Fruit fly (Drosophila melanogaster) whole organism, prepupa: ENCODE results near the gene CG12438.

Source experiments
- Blimp-1 ChIP-seq: fragments of 200-800 bp; sonication (Bioruptor generic); optimal IDR thresholded peaks from 3 replicates; lab custom pipeline; 2017; ENCODE audit warnings: missing biosample characterization, missing genetic modification characterization, mild to moderate bottlenecking, moderate library complexity, missing genetic modification reagents
- CG10669 ChIP-seq: fragments of 200-800 bp; sonication (Bioruptor generic); optimal IDR thresholded peaks from 3 replicates; lab custom pipeline; 2018; ENCODE audit warnings: missing biosample characterization, mild to moderate bottlenecking, missing genetic modification characterization, moderate library complexity
- CG11294 ChIP-seq: fragments of 200-800 bp; sonication (Bioruptor generic); IDR thresholded peaks from 2 replicates; pipeline ENCODE4 v1.3.6; 2022; ENCODE audit warnings: missing biosample characterization, missing genetic modification characterization
- CG11762 ChIP-seq: fragments of 200-800 bp; sonication (Bioruptor generic); optimal IDR thresholded peaks from 3 replicates; lab custom pipeline; 2016; ENCODE audit warnings: missing biosample characterization, missing genetic modification characterization; ENCODE audit not compliant: insufficient read depth
- CG16779 ChIP-seq: fragments of 200-800 bp; sonication (Bioruptor generic); optimal IDR thresholded peaks from 3 replicates; lab custom pipeline; 2017; ENCODE audit warnings: missing biosample characterization, mild to moderate bottlenecking, missing genetic modification characterization
- CG31627 ChIP-seq: fragments of 200-800 bp; sonication (Bioruptor generic); optimal IDR thresholded peaks from 3 replicates; lab custom pipeline; 2016; ENCODE audit warnings: missing biosample characterization, missing genetic modification characterization
- CG34406 ChIP-seq: fragments of 200-800 bp; sonication (Bioruptor generic); optimal IDR thresholded peaks from 3 replicates; lab custom pipeline; 2016; ENCODE audit warnings: missing biosample characterization, missing genetic modification characterization
- CG3919 ChIP-seq: fragments of 200-800 bp; sonication (Bioruptor generic); optimal IDR thresholded peaks from 3 replicates; lab custom pipeline; 2016; ENCODE audit warnings: missing biosample characterization, missing genetic modification characterization
- CG4318 ChIP-seq: fragments of 200-800 bp; sonication (Bioruptor generic); optimal IDR thresholded peaks from 3 replicates; lab custom pipeline; 2017; ENCODE audit warnings: missing biosample characterization, mild to moderate bottlenecking, missing genetic modification characterization
- CG6163 ChIP-seq: fragments of 200-800 bp; sonication (Bioruptor generic); IDR thresholded peaks from 3 replicates; pipeline ENCODE4 v1.3.6; 2022; ENCODE audit warnings: missing biosample characterization, missing genetic modification characterization
- CG6276 ChIP-seq: fragments of 200-800 bp; sonication (Bioruptor generic); optimal IDR thresholded peaks from 2 replicates; lab custom pipeline; 2017; ENCODE audit warnings: missing biosample characterization, mild to moderate bottlenecking, missing genetic modification characterization
- CG6808 ChIP-seq: fragments of 200-800 bp; sonication (Bioruptor generic); optimal IDR thresholded peaks from 3 replicates; lab custom pipeline; 2017; ENCODE audit warnings: missing biosample characterization, missing genetic modification characterization, mild to moderate bottlenecking, moderate library complexity, missing genetic modification reagents
- CG8319 ChIP-seq: fragments of 200-800 bp; sonication (Bioruptor generic); optimal IDR thresholded peaks from 3 replicates; lab custom pipeline; 2016; ENCODE audit warnings: missing biosample characterization, missing genetic modification characterization
- CG8632 ChIP-seq: fragments of 200-800 bp; sonication (Bioruptor generic); optimal IDR thresholded peaks from 3 replicates; lab custom pipeline; 2016; ENCODE audit warnings: missing biosample characterization, missing genetic modification characterization
- Eip75B ChIP-seq: fragments of 200-800 bp; sonication (Bioruptor generic); optimal IDR thresholded peaks from 3 replicates; lab custom pipeline; 2016; ENCODE audit warnings: missing biosample characterization, missing genetic modification characterization
- Eip78C ChIP-seq: fragments of 200-800 bp; sonication (Bioruptor generic); peaks from one replicate; lab custom pipeline; 2016; ENCODE audit warnings: missing biosample characterization, missing genetic modification characterization
- Eip93F ChIP-seq: fragments of 200-800 bp; sonication (Bioruptor generic); optimal IDR thresholded peaks from 2 replicates; lab custom pipeline; 2016; ENCODE audit warnings: missing biosample characterization, mild to moderate bottlenecking, missing genetic modification characterization
- Ets21C ChIP-seq: fragments of 200-800 bp; sonication (Bioruptor generic); optimal IDR thresholded peaks from 3 replicates; lab custom pipeline; 2016; ENCODE audit warnings: missing biosample characterization, missing genetic modification characterization
- Ets96B ChIP-seq: fragments of 200-800 bp; optimal IDR thresholded peaks from 2 replicates; lab custom pipeline; 2019; ENCODE audit warnings: missing biosample characterization, mild to moderate bottlenecking, missing genetic modification characterization, moderate library complexity
- Gug ChIP-seq: fragments of 200-800 bp; sonication (Bioruptor generic); IDR thresholded peaks from 2 replicates; pipeline ENCODE4 v1.3.6; 2022; ENCODE audit warnings: missing biosample characterization, missing genetic modification characterization
- Hr38 ChIP-seq: sonication (Bioruptor generic); optimal IDR thresholded peaks from 2 replicates; lab custom pipeline; 2016; ENCODE audit warnings: missing biosample characterization, missing genetic modification characterization
- Hr4 ChIP-seq: fragments of 200-800 bp; sonication (Bioruptor generic); optimal IDR thresholded peaks from 3 replicates; lab custom pipeline; 2016; ENCODE audit warnings: missing biosample characterization, missing genetic modification characterization
- Lpt ChIP-seq: fragments of 200-800 bp; sonication (Bioruptor generic); optimal IDR thresholded peaks from 3 replicates; lab custom pipeline; 2016; ENCODE audit warnings: missing biosample characterization, missing genetic modification characterization
- OdsH ChIP-seq: fragments of 200-800 bp; sonication (Bioruptor generic); optimal IDR thresholded peaks from 3 replicates; lab custom pipeline; 2016; ENCODE audit warnings: missing biosample characterization, missing genetic modification characterization
- Sox14 ChIP-seq: fragments of 200-800 bp; sonication (Bioruptor generic); optimal IDR thresholded peaks from 3 replicates; lab custom pipeline; 2016; ENCODE audit warnings: missing biosample characterization, missing genetic modification characterization
- achi ChIP-seq: fragments of 200-800 bp; sonication (Bioruptor generic); optimal IDR thresholded peaks from 3 replicates; lab custom pipeline; 2016; ENCODE audit warnings: missing biosample characterization, missing genetic modification characterization
- acj6 ChIP-seq: fragments of 200-800 bp; sonication (Bioruptor generic); optimal IDR thresholded peaks from 3 replicates; lab custom pipeline; 2016; ENCODE audit warnings: missing biosample characterization, missing genetic modification characterization
- dsx ChIP-seq: fragments of 200-800 bp; optimal IDR thresholded peaks from 3 replicates; lab custom pipeline; 2019; ENCODE audit warnings: missing biosample characterization, mild to moderate bottlenecking, missing genetic modification characterization, moderate library complexity; ENCODE audit not compliant: poor library complexity, severe bottlenecking
- fkh ChIP-seq: fragments of 200-800 bp; sonication (Bioruptor generic); optimal IDR thresholded peaks from 3 replicates; lab custom pipeline; 2017; ENCODE audit warnings: missing biosample characterization, mild to moderate bottlenecking, missing genetic modification characterization, moderate library complexity
- lz ChIP-seq: fragments of 200-800 bp; sonication (Bioruptor generic); optimal IDR thresholded peaks from 3 replicates; lab custom pipeline; 2016; ENCODE audit warnings: missing biosample characterization, missing genetic modification characterization
- pdm3 ChIP-seq: fragments of 200-800 bp; sonication (Bioruptor generic); optimal IDR thresholded peaks from 3 replicates; lab custom pipeline; 2016; ENCODE audit warnings: missing biosample characterization, missing genetic modification characterization
- salr ChIP-seq, 2 experiments: fragments of 200-800 bp; sonication (Bioruptor generic); optimal IDR thresholded peaks; 3 replicates each; lab custom pipeline; 2016 to 2018; ENCODE audit warnings: missing biosample characterization in 2 of 2, missing genetic modification characterization in 2 of 2, mild to moderate bottlenecking in 1 of 2
- ss ChIP-seq, 2 experiments: fragments of 200-800 bp; sonication (Bioruptor generic); optimal IDR thresholded peaks; 2 replicates in 1 of 2; 3 replicates in 1 of 2; lab custom pipeline; 2017 to 2018; ENCODE audit warnings: mild to moderate bottlenecking in 2 of 2, missing biosample characterization in 2 of 2, missing genetic modification characterization in 2 of 2, moderate library complexity in 1 of 2
- svp ChIP-seq: fragments of 200-800 bp; sonication (Bioruptor generic); peaks from one replicate; lab custom pipeline; 2016; ENCODE audit warnings: missing biosample characterization, missing genetic modification characterization
- vri ChIP-seq: fragments of 200-800 bp; sonication (Bioruptor generic); optimal IDR thresholded peaks from 3 replicates; lab custom pipeline; 2016; ENCODE audit warnings: missing biosample characterization, mild to moderate bottlenecking, missing genetic modification characterization

CG12438 gene

dm6 chr2L:8752022-8752421 is at the start of gene CG12438, which contains the start of gene CG45307:
TSS of gene CG12438 (plus strand) at chr2L:8752285.
TSS of gene CG45307 (minus strand) at chr2L:8752122.
- TF ChIP-seq Gug (GFP tag; lab: Robert Waterston, UW), result no peak
- TF ChIP-seq CG31627 (GFP tag; lab: Kevin White, UChicago), result no peak
- TF ChIP-seq CG11294 (GFP tag; lab: Robert Waterston, UW), result no peak
- no peak for TF ChIP-seq Hr4 (GFP tag; lab: Kevin White, UChicago)
- no peak for TF ChIP-seq OdsH (GFP tag; lab: Kevin White, UChicago)
- TF ChIP-seq CG8319 (GFP tag; lab: Kevin White, UChicago), result no peak
- TF ChIP-seq svp, result no peak
- TF ChIP-seq acj6, result no peak
- TF ChIP-seq CG6276, result no peak
- no peak for TF ChIP-seq CG3919
- TF ChIP-seq ss (GFP tag; optimal IDR thresholded peaks at IDR 0.05; lab: Kevin White, UChicago), result no peak
- TF ChIP-seq Ets96B (tag; lab: Kevin White, UChicago), result no peak
- TF ChIP-seq CG6808, result no peak
- no peak for TF ChIP-seq pdm3 (GFP tag; lab: Kevin White, UChicago)
- no peak for TF ChIP-seq CG10669
- TF ChIP-seq Eip75B (GFP tag; lab: Kevin White, UChicago), result no peak
- TF ChIP-seq CG6163 (GFP tag; lab: Robert Waterston, UW), result no peak
- no peak for TF ChIP-seq salr (GFP tag; optimal IDR thresholded peaks at IDR 0.05; lab: Kevin White, UChicago)
- TF ChIP-seq CG16779 (tag; lab: Kevin White, UChicago), result no peak

dm6 chr2L:8702907-8703626 is 49.0 kb upstream of the CG12438 start:
- TF ChIP-seq svp (peak; percentile 97), CG11294 (GFP tag; lab: Robert Waterston, UW) (no peak), Eip78C (GFP tag; lab: Kevin White, UChicago) (peak; percentile 57)

dm6 chr2L:8704648-8705622 is 47.1 kb upstream of the CG12438 start, which contains the start of gene CatB:
TSS of gene CatB (plus strand) at chr2L:8705572.
- TF ChIP-seq CG11294 (GFP tag; lab: Robert Waterston, UW), result no peak
- no peak for TF ChIP-seq lz (GFP tag; lab: Kevin White, UChicago)
- TF ChIP-seq dsx (GFP tag; lab: Kevin White, UChicago), result no peak
- TF ChIP-seq svp, result peak; percentile 94
- TF ChIP-seq achi (GFP tag; lab: Kevin White, UChicago), result no peak
- peak; percentile 34 for TF ChIP-seq fkh (GFP tag; lab: Kevin White, UChicago)
- TF ChIP-seq CG8319 (GFP tag; lab: Kevin White, UChicago), result no peak
- no peak for TF ChIP-seq Hr4 (GFP tag; lab: Kevin White, UChicago)
- no peak for TF ChIP-seq CG8632 (GFP tag; lab: Kevin White, UChicago)
- TF ChIP-seq ss (GFP tag; optimal IDR thresholded peaks at IDR 0.05; lab: Kevin White, UChicago), result no peak
- TF ChIP-seq Lpt (GFP tag; lab: Kevin White, UChicago), result no peak
- peak; percentile 92 for TF ChIP-seq vri (GFP tag; lab: Kevin White, UChicago)
- TF ChIP-seq Sox14 (GFP tag; lab: Kevin White, UChicago), result no peak
- no peak for TF ChIP-seq CG11762 (GFP tag; lab: Kevin White, UChicago)
- no peak for TF ChIP-seq CG6808
- TF ChIP-seq CG4318 (GFP tag; lab: Kevin White, UChicago), result no peak
- TF ChIP-seq CG34406, result no peak
- TF ChIP-seq Blimp-1 (GFP tag; lab: Kevin White, UChicago), result no peak
- no peak for TF ChIP-seq Hr38 (GFP tag; lab: Kevin White, UChicago)
- TF ChIP-seq salr (GFP tag; optimal IDR thresholded peaks at IDR 0.05; lab: Kevin White, UChicago), result no peak
- TF ChIP-seq Ets21C, result no peak
- peak; percentile 76 for TF ChIP-seq Eip93F (GFP tag; lab: Kevin White, UChicago)
